Comparison of ENCODE assay signal across 2 fruit fly cellular contexts in the genomic region with DNA sequence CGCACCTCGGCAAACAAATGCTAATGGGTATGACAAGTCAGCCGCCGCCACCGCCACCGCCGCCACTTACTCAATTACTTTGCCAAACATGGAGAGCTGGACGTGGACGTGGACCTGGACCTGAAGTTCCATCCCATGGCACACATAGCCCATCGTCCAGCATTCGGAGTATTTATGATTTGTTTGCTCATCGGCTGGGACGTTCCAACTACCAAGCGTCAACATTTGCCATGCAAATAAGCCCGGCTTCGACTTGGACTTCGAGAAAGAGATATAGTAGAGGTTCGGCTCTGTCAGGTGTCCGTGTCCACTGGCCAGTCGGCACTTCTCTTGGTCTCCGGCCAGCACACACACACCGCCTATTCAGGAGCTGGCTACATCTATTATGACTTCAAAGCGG.
A peak's percentile ranks its signal among the peaks of the same experiment; 100 is the strongest.
TF ChIP-seq lines count a peak whose summit lies in the region.

No protein-coding gene starts in this region.

- TF ChIP-seq CTCF in whole organism, embryonic (GFP tag; optimal IDR thresholded peaks at IDR 0.05; lab: Kevin White, UChicago): no peak

TF ChIP-seq in whole organism, embryonic, 481 proteins besides CTCF, POLR2A, EP300 and RAD21 (continues in another document):
- 0 out of 2 replicates have a peak, but pooled peaks have one; percentile 10 for TF ChIP-seq sim (GFP tag; IDR thresholded peaks at IDR 0.05; lab: Robert Waterston, UW)
- peak; percentile 29; the same call in 1 of the 3 replicates for TF ChIP-seq zfh1 (GFP tag; IDR thresholded peaks at IDR 0.05; lab: Robert Waterston, UW)
- TF ChIP-seq zen (tag; optimal IDR thresholded peaks at IDR 0.05; lab: Kevin White, UChicago): peak; percentile 49
- no peak for TF ChIP-seq kah (GFP tag; optimal IDR thresholded peaks at IDR 0.05; lab: Kevin White, UChicago)
- no peak for TF ChIP-seq pb (GFP tag; optimal IDR thresholded peaks at IDR 0.05; lab: Kevin White, UChicago)
- TF ChIP-seq CG8359 (GFP tag; optimal IDR thresholded peaks at IDR 0.05; lab: Kevin White, UChicago; ENCODE audit: borderline replicate concordance): peak; percentile 35
- peak; percentile 40 for TF ChIP-seq CG3407 (GFP tag; optimal IDR thresholded peaks at IDR 0.05; lab: Kevin White, UChicago)
- peak; percentile 17 for TF ChIP-seq CG2202 (tag; optimal IDR thresholded peaks at IDR 0.05; lab: Kevin White, UChicago)
- no peak for TF ChIP-seq Elba2 (GFP tag; optimal IDR thresholded peaks at IDR 0.05; lab: Kevin White, UChicago)
- TF ChIP-seq lab (GFP tag; optimal IDR thresholded peaks at IDR 0.05; lab: Kevin White, UChicago): peak; percentile 16
- TF ChIP-seq otp (GFP tag; IDR thresholded peaks at IDR 0.05; lab: Robert Waterston, UW): 0 out of 3 replicates have a peak, but pooled peaks have one; percentile 6
- TF ChIP-seq Tbp (GFP tag; optimal IDR thresholded peaks at IDR 0.05; lab: Kevin White, UChicago): no peak
- TF ChIP-seq CG32532 (GFP tag; IDR thresholded peaks at IDR 0.05; lab: Robert Waterston, UW): no peak
- TF ChIP-seq CkIIα-i1 (GFP tag; IDR thresholded peaks at IDR 0.05; lab: Robert Waterston, UW): no peak
- no peak for TF ChIP-seq gem (tag; optimal IDR thresholded peaks at IDR 0.05; lab: Kevin White, UChicago)
- no peak for TF ChIP-seq Side (GFP tag; optimal IDR thresholded peaks at IDR 0.05; lab: Kevin White, UChicago)
- no peak for TF ChIP-seq trh (GFP tag; optimal IDR thresholded peaks at IDR 0.05; lab: Kevin White, UChicago)
- TF ChIP-seq ci (GFP tag; IDR thresholded peaks at IDR 0.05; lab: Robert Waterston, UW): peak; percentile 50; the same call in 1 of the 3 replicates
- peak; percentile 23 for TF ChIP-seq CG2875 (GFP tag; optimal IDR thresholded peaks at IDR 0.05; lab: Kevin White, UChicago)
- peak; percentile 62 for TF ChIP-seq ac (GFP tag; optimal IDR thresholded peaks at IDR 0.05; lab: Kevin White, UChicago)
- TF ChIP-seq dmrt11E (tag; optimal IDR thresholded peaks at IDR 0.05; lab: Kevin White, UChicago): peak; percentile 3
- TF ChIP-seq CG10209 (GFP tag; optimal IDR thresholded peaks at IDR 0.05; lab: Kevin White, UChicago): peak; percentile 34
- peak; percentile 17 for TF ChIP-seq CG1233 (GFP tag; optimal IDR thresholded peaks at IDR 0.05; lab: Kevin White, UChicago)
- TF ChIP-seq CG11247 (GFP tag; IDR thresholded peaks at IDR 0.05; lab: Robert Waterston, UW): no peak
- TF ChIP-seq CG15479 (GFP tag; optimal IDR thresholded peaks at IDR 0.05; lab: Kevin White, UChicago): peak; percentile 31
- TF ChIP-seq org-1 (GFP tag; optimal IDR thresholded peaks at IDR 0.05; lab: Kevin White, UChicago): peak; percentile 16
- TF ChIP-seq CG6791 (GFP tag; IDR thresholded peaks at IDR 0.05; lab: Robert Waterston, UW; ENCODE audit: partially characterized antibody): no peak
- TF ChIP-seq CG9727 (GFP tag; optimal IDR thresholded peaks at IDR 0.05; lab: Kevin White, UChicago): peak; percentile 61
- peak in 1 of 2 experiments; percentile 29 for TF ChIP-seq chif (GFP tag; optimal IDR thresholded peaks at IDR 0.05; lab: Kevin White, UChicago)
- TF ChIP-seq gcm (GFP tag; optimal IDR thresholded peaks at IDR 0.05; lab: Kevin White, UChicago): no peak
- TF ChIP-seq bab2 (GFP tag; optimal IDR thresholded peaks at IDR 0.05; lab: Kevin White, UChicago): peak; percentile 0
- TF ChIP-seq MTF-1 (GFP tag; optimal IDR thresholded peaks at IDR 0.05; lab: Kevin White, UChicago; ENCODE audit: borderline replicate concordance): peak; percentile 0
- no peak for TF ChIP-seq Lhr (GFP tag; optimal IDR thresholded peaks at IDR 0.05; lab: Kevin White, UChicago)
- peak; percentile 16 for TF ChIP-seq gsb-n (tag; optimal IDR thresholded peaks at IDR 0.05; lab: Kevin White, UChicago)
- no peak for TF ChIP-seq CG17802 (tag; optimal IDR thresholded peaks at IDR 0.05; lab: Kevin White, UChicago)
- TF ChIP-seq sens (GFP tag; lab: Kevin White, UChicago): peak; percentile 68
- TF ChIP-seq CG2678 (tag; optimal IDR thresholded peaks at IDR 0.05; lab: Kevin White, UChicago): peak; percentile 10
- peak in 1 of 2 experiments; percentile 84 for TF ChIP-seq tll (GFP tag; optimal IDR thresholded peaks at IDR 0.05; lab: Kevin White, UChicago)
- no peak for TF ChIP-seq ind (GFP tag; optimal IDR thresholded peaks at IDR 0.05; lab: Kevin White, UChicago)
- no peak for TF ChIP-seq Hey (tag; optimal IDR thresholded peaks at IDR 0.05; lab: Kevin White, UChicago)
- peak; percentile 4 for TF ChIP-seq CG17568 (GFP tag; optimal IDR thresholded peaks at IDR 0.05; lab: Kevin White, UChicago)
- no peak for TF ChIP-seq CG4707 (GFP tag; optimal IDR thresholded peaks at IDR 0.05; lab: Kevin White, UChicago)

TF ChIP-seq in whole organism, prepupa, 60 proteins besides CTCF, POLR2A, EP300 and RAD21:
- TF ChIP-seq CG8632 (GFP tag; optimal IDR thresholded peaks at IDR 0.05; lab: Kevin White, UChicago) (no peak), vri (GFP tag; optimal IDR thresholded peaks at IDR 0.05; lab: Kevin White, UChicago) (no peak), ss (GFP tag; optimal IDR thresholded peaks at IDR 0.05; lab: Kevin White, UChicago) (no peak), fkh (GFP tag; optimal IDR thresholded peaks at IDR 0.05; lab: Kevin White, UChicago) (peak; percentile 82)
